Fruit fly (Drosophila melanogaster) whole organism, embryonic: Measurements from ENCODE around the gene CG31827.

ENCODE experiments used
- Aef1 ChIP-seq: fragments of 200-800 bp; sonication (Bioruptor generic); IDR thresholded peaks from 3 replicates; pipeline ENCODE4 v1.3.6; 2022; ENCODE audit warnings: missing biosample characterization, missing genetic modification characterization
- CG10565 ChIP-seq: fragments of 200-800 bp; sonication (Bioruptor generic); optimal IDR thresholded peaks from 3 replicates; lab custom pipeline; 2016; ENCODE audit warnings: missing biosample characterization, mild to moderate bottlenecking, missing genetic modification characterization
- CG11723 ChIP-seq: fragments of 200-800 bp; sonication (Bioruptor generic); optimal IDR thresholded peaks from 2 replicates; lab custom pipeline; 2017; ENCODE audit warnings: missing biosample characterization, mild to moderate bottlenecking, missing genetic modification characterization
- CG12391 ChIP-seq: fragments of 200-800 bp; sonication (Bioruptor generic); optimal IDR thresholded peaks from 3 replicates; lab custom pipeline; 2018; ENCODE audit warnings: missing biosample characterization, mild to moderate bottlenecking, missing genetic modification characterization, moderate library complexity
- CG14050 ChIP-seq: fragments of 200-800 bp; sonication (Bioruptor generic); IDR thresholded peaks from 3 replicates; pipeline ENCODE4 v1.3.6; 2022; ENCODE audit warnings: missing biosample characterization, missing genetic modification characterization
- CG1529 ChIP-seq: fragments of 200-800 bp; sonication (Bioruptor generic); optimal IDR thresholded peaks from 3 replicates; lab custom pipeline; 2018; ENCODE audit warnings: missing biosample characterization, missing genetic modification characterization
- CG15514 ChIP-seq: fragments of 200-800 bp; sonication (Bioruptor generic); optimal IDR thresholded peaks from 3 replicates; lab custom pipeline; 2017; ENCODE audit warnings: missing biosample characterization, missing genetic modification characterization, mild to moderate bottlenecking, moderate library complexity, missing genetic modification reagents
- CG1602 ChIP-seq: fragments of 200-800 bp; sonication (Bioruptor generic); optimal IDR thresholded peaks from 3 replicates; lab custom pipeline; 2016; ENCODE audit warnings: missing biosample characterization, missing genetic modification characterization
- CG16779 ChIP-seq: fragments of 200-800 bp; sonication (Bioruptor generic); IDR thresholded peaks from 2 replicates; pipeline ENCODE4 v1.3.6; 2022; ENCODE audit warnings: missing biosample characterization, missing genetic modification characterization
- CG2202 ChIP-seq: fragments of 200-800 bp; sonication (Bioruptor generic); optimal IDR thresholded peaks from 2 replicates; lab custom pipeline; 2018; ENCODE audit warnings: missing biosample characterization, mild to moderate bottlenecking, missing genetic modification characterization
- CG30431 ChIP-seq: fragments of 200-800 bp; sonication (Bioruptor generic); optimal IDR thresholded peaks from 2 replicates; lab custom pipeline; 2017; ENCODE audit warnings: missing biosample characterization, missing genetic modification characterization
- CG3163 ChIP-seq: fragments of 200-800 bp; sonication (Bioruptor generic); optimal IDR thresholded peaks from 3 replicates; lab custom pipeline; 2016; ENCODE audit warnings: missing biosample characterization, missing genetic modification characterization
- CG33213 ChIP-seq: fragments of 200-800 bp; sonication (Bioruptor generic); optimal IDR thresholded peaks from 3 replicates; lab custom pipeline; 2016; ENCODE audit warnings: missing biosample characterization, missing genetic modification characterization
- CG33557 ChIP-seq: fragments of 200-800 bp; sonication (Bioruptor generic); optimal IDR thresholded peaks from 2 replicates; lab custom pipeline; 2019; ENCODE audit warnings: missing biosample characterization, mild to moderate bottlenecking, missing genetic modification characterization, moderate library complexity
- CG4282 ChIP-seq: fragments of 200-800 bp; sonication (Bioruptor generic); optimal IDR thresholded peaks from 2 replicates; lab custom pipeline; 2016; ENCODE audit warnings: missing biosample characterization, missing genetic modification characterization
- CG4617 ChIP-seq: fragments of 200-800 bp; sonication (Bioruptor generic); optimal IDR thresholded peaks from 3 replicates; lab custom pipeline; 2016; ENCODE audit warnings: missing biosample characterization, missing genetic modification characterization, borderline replicate concordance
- CG6689 ChIP-seq: fragments of 200-800 bp; sonication (Bioruptor generic); IDR thresholded peaks from 2 replicates; pipeline ENCODE4 v1.3.6; 2022; ENCODE audit warnings: missing biosample characterization, missing genetic modification characterization
- CG7372 ChIP-seq: fragments of 200-800 bp; sonication (Bioruptor generic); IDR thresholded peaks from 2 replicates; pipeline ENCODE4 v1.3.6; 2022; ENCODE audit warnings: missing biosample characterization, missing genetic modification characterization
- CG7839 ChIP-seq: fragments of 200-800 bp; sonication (Bioruptor generic); optimal IDR thresholded peaks from 3 replicates; lab custom pipeline; 2018; ENCODE audit warnings: missing biosample characterization, mild to moderate bottlenecking, missing genetic modification characterization, moderate library complexity
- Camta ChIP-seq: fragments of 200-800 bp; sonication (Bioruptor generic); optimal IDR thresholded peaks from 2 replicates; lab custom pipeline; 2016; ENCODE audit warnings: missing biosample characterization, missing genetic modification characterization
- Dek ChIP-seq: fragments of 200-800 bp; sonication (Bioruptor generic); optimal IDR thresholded peaks from 3 replicates; lab custom pipeline; 2019; ENCODE audit warnings: missing biosample characterization, mild to moderate bottlenecking, missing genetic modification characterization, moderate library complexity
- Fer3 ChIP-seq: fragments of 200-800 bp; sonication (Bioruptor generic); optimal IDR thresholded peaks from 2 replicates; lab custom pipeline; 2018; ENCODE audit warnings: missing biosample characterization, mild to moderate bottlenecking, missing genetic modification characterization, moderate library complexity
- HLH54F ChIP-seq: fragments of 200-800 bp; sonication (Bioruptor generic); optimal IDR thresholded peaks from 3 replicates; lab custom pipeline; 2016; ENCODE audit warnings: missing biosample characterization, missing genetic modification characterization
- HLHmδ ChIP-seq: fragments of 200-800 bp; sonication (Bioruptor generic); optimal IDR thresholded peaks from 2 replicates; lab custom pipeline; 2018; ENCODE audit warnings: missing biosample characterization, mild to moderate bottlenecking, missing genetic modification characterization, moderate library complexity
- Mad ChIP-seq: fragments of 200-800 bp; sonication (Bioruptor generic); optimal IDR thresholded peaks from 2 replicates; lab custom pipeline; 2016; ENCODE audit warnings: missing biosample characterization, missing genetic modification characterization
- Meics ChIP-seq: fragments of 200-800 bp; sonication (Bioruptor generic); optimal IDR thresholded peaks from 2 replicates; lab custom pipeline; 2017; ENCODE audit warnings: missing biosample characterization, mild to moderate bottlenecking, missing genetic modification characterization
- Mes4 ChIP-seq: fragments of 200-800 bp; sonication (Bioruptor generic); optimal IDR thresholded peaks from 2 replicates; lab custom pipeline; 2016; ENCODE audit warnings: missing biosample characterization, missing genetic modification characterization
- Nf-YB ChIP-seq: fragments of 200-800 bp; sonication (Bioruptor generic); optimal IDR thresholded peaks from 3 replicates; lab custom pipeline; 2019; ENCODE audit warnings: missing biosample characterization, mild to moderate bottlenecking, missing genetic modification characterization, moderate library complexity
- PHDP ChIP-seq: fragments of 200-800 bp; sonication (Bioruptor generic); optimal IDR thresholded peaks from 3 replicates; lab custom pipeline; 2018; ENCODE audit warnings: missing biosample characterization, mild to moderate bottlenecking, missing genetic modification characterization, moderate library complexity
- Sox100B ChIP-seq: fragments of 200-800 bp; sonication (Bioruptor generic); optimal IDR thresholded peaks from 3 replicates; lab custom pipeline; 2018; ENCODE audit warnings: missing biosample characterization, mild to moderate bottlenecking, missing genetic modification characterization
- Sox102F ChIP-seq: fragments of 200-800 bp; sonication (Bioruptor generic); optimal IDR thresholded peaks from 2 replicates; lab custom pipeline; 2018; ENCODE audit warnings: missing biosample characterization, mild to moderate bottlenecking, missing genetic modification characterization, moderate library complexity
- Spps ChIP-seq: fragments of 200-800 bp; sonication (Bioruptor generic); optimal IDR thresholded peaks from 2 replicates; lab custom pipeline; 2018; ENCODE audit warnings: missing biosample characterization, mild to moderate bottlenecking, missing genetic modification characterization
- Usf ChIP-seq: fragments of 200-800 bp; sonication (Bioruptor generic); optimal IDR thresholded peaks from 2 replicates; lab custom pipeline; 2017; ENCODE audit warnings: missing genotype, missing biosample characterization, missing genetic modification characterization
- abd-A ChIP-seq: fragments of 200-800 bp; sonication (Bioruptor generic); optimal IDR thresholded peaks from 3 replicates; lab custom pipeline; 2019; ENCODE audit warnings: missing biosample characterization, mild to moderate bottlenecking, missing genetic modification characterization, moderate library complexity
- chif ChIP-seq, 2 experiments: fragments of 200-800 bp; sonication (Bioruptor generic); optimal IDR thresholded peaks; 3 replicates each; lab custom pipeline; 2016; ENCODE audit warnings: missing biosample characterization in 2 of 2, missing genetic modification characterization in 2 of 2
- chm ChIP-seq: fragments of 200-800 bp; sonication (Bioruptor generic); IDR thresholded peaks from 2 replicates; pipeline ENCODE4 v1.3.6; 2022; ENCODE audit warnings: missing biosample characterization, missing genetic modification characterization
- croc ChIP-seq: fragments of 200-800 bp; sonication (Bioruptor generic); conservative IDR thresholded peaks from 3 replicates; pipeline ENCODE4 v1.3.6; 2022; ENCODE audit warnings: missing biosample characterization, missing genetic modification characterization
- dmrt99B ChIP-seq: fragments of 200-800 bp; sonication (Bioruptor generic); optimal IDR thresholded peaks from 2 replicates; lab custom pipeline; 2018; ENCODE audit warnings: missing biosample characterization, mild to moderate bottlenecking, missing genetic modification characterization, moderate library complexity
- en ChIP-seq: fragments of 200-800 bp; sonication (Bioruptor generic); optimal IDR thresholded peaks from 2 replicates; lab custom pipeline; 2016; ENCODE audit warnings: missing biosample characterization, missing genetic modification characterization
- gcm2 ChIP-seq: fragments of 200-800 bp; sonication (Bioruptor generic); optimal IDR thresholded peaks from 2 replicates; lab custom pipeline; 2016; ENCODE audit warnings: missing biosample characterization, missing genetic modification characterization
- ham ChIP-seq: fragments of 200-800 bp; sonication (Bioruptor generic); IDR thresholded peaks from 2 replicates; pipeline ENCODE4 v1.3.6; 2022; ENCODE audit warnings: missing biosample characterization, missing genetic modification characterization
- klu ChIP-seq: fragments of 200-800 bp; sonication (Bioruptor generic); IDR thresholded peaks from 2 replicates; pipeline ENCODE4 v1.3.6; 2022; ENCODE audit warnings: missing biosample characterization, missing genetic modification characterization
- lmd ChIP-seq: fragments of 200-800 bp; sonication (Bioruptor generic); IDR thresholded peaks from 2 replicates; pipeline ENCODE4 v1.3.6; 2022; ENCODE audit warnings: missing biosample characterization, missing genetic modification characterization
- mirr ChIP-seq: fragments of 200-800 bp; sonication (Bioruptor generic); optimal IDR thresholded peaks from 3 replicates; lab custom pipeline; 2018; ENCODE audit warnings: missing biosample characterization, mild to moderate bottlenecking, missing genetic modification characterization
- pho ChIP-seq: fragments of 200-800 bp; sonication (Bioruptor generic); optimal IDR thresholded peaks from 2 replicates; lab custom pipeline; 2016; ENCODE audit warnings: missing biosample characterization, missing genetic modification characterization
- repo ChIP-seq: fragments of 200-800 bp; sonication (Bioruptor generic); optimal IDR thresholded peaks from 2 replicates; lab custom pipeline; 2016; ENCODE audit warnings: missing biosample characterization, missing genetic modification characterization
- sima ChIP-seq: fragments of 200-800 bp; sonication (Bioruptor generic); optimal IDR thresholded peaks from 2 replicates; lab custom pipeline; 2016; ENCODE audit warnings: missing biosample characterization, missing genetic modification characterization
- sisA ChIP-seq: fragments of 200-800 bp; sonication (Bioruptor generic); IDR thresholded peaks from 2 replicates; pipeline ENCODE4 v1.3.6; 2022; ENCODE audit warnings: missing biosample characterization, missing genetic modification characterization
- tna ChIP-seq: fragments of 200-800 bp; sonication (Bioruptor generic); IDR thresholded peaks from 2 replicates; pipeline ENCODE4 v1.3.6; 2022; ENCODE audit warnings: missing biosample characterization, missing genetic modification characterization; ENCODE audit not compliant: partially characterized antibody
- twi ChIP-seq: fragments of 200-800 bp; optimal IDR thresholded peaks from 2 replicates; lab custom pipeline; 2019; ENCODE audit warnings: missing biosample characterization, mild to moderate bottlenecking, missing genetic modification characterization, moderate library complexity

Gene CG31827

dm6 chr2L:15750523-15751258 is 45.7 kb downstream of the CG31827 start, which contains the start of gene ND-B17 (continued):
- TF ChIP-seq Sox100B (no peak), CG33557 (GFP tag; lab: Kevin White, UChicago) (peak; percentile 3), repo (no peak), Usf (GFP tag; lab: Kevin White, UChicago) (no peak), Meics (no peak), CG12391 (tag; lab: Kevin White, UChicago) (peak; percentile 50), CG3163 (peak; percentile 29), sima (GFP tag; lab: Kevin White, UChicago) (no peak), HLH54F (peak; percentile 59), mirr (GFP tag; lab: Kevin White, UChicago) (no peak), CG1529 (GFP tag; lab: Kevin White, UChicago) (no peak), CG15514 (no peak), CG4617 (peak; percentile 19), ham (GFP tag; lab: Robert Waterston, UW) (no peak), CG7839 (no peak), CG2202 (no peak), CG16779 (GFP tag; lab: Robert Waterston, UW) (no peak), klu (GFP tag; lab: Robert Waterston, UW) (no peak), croc (GFP tag; lab: Robert Waterston, UW) (no peak), CG6689 (GFP tag; lab: Robert Waterston, UW) (no peak), gcm2 (no peak), CG1602 (peak; percentile 34), CG30431 (no peak), Camta (GFP tag; lab: Kevin White, UChicago) (peak; percentile 48), Dek (no peak), Nf-YB (GFP tag; lab: Kevin White, UChicago) (no peak), Spps (tag; lab: Kevin White, UChicago) (no peak), CG4282 (GFP tag; lab: Kevin White, UChicago) (peak; percentile 33), chm (GFP tag; lab: Robert Waterston, UW) (peak; percentile 67), HLHmδ (GFP tag; lab: Kevin White, UChicago) (no peak), lmd (GFP tag; lab: Robert Waterston, UW) (peak; percentile 62), tna (no peak), CG11723 (GFP tag; lab: Kevin White, UChicago) (no peak), Mad (peak; percentile 62), twi (tag; lab: Kevin White, UChicago) (peak; percentile 27), CG14050 (peak; percentile 22; the same call in 2 of the 3 replicates), PHDP (tag; lab: Kevin White, UChicago) (no peak), en (GFP tag; lab: Kevin White, UChicago) (no peak), abd-A (tag; lab: Kevin White, UChicago) (no peak), Mes4 (GFP tag; lab: Kevin White, UChicago) (no peak), dmrt99B (tag; lab: Kevin White, UChicago) (no peak), pho (GFP tag; lab: Kevin White, UChicago) (peak; percentile 44), chif (GFP tag; optimal IDR thresholded peaks at IDR 0.05; lab: Kevin White, UChicago) (peak in 1 of 2 experiments; percentile 59), CG33213 (GFP tag; lab: Kevin White, UChicago) (peak; percentile 37), Sox102F (GFP tag; lab: Kevin White, UChicago) (no peak), sisA (GFP tag; lab: Robert Waterston, UW) (peak; percentile 52), Fer3 (no peak), Aef1 (GFP tag; lab: Robert Waterston, UW) (peak; percentile 30; the same call in 1 of the 3 replicates), CG7372 (GFP tag; lab: Robert Waterston, UW) (peak; percentile 53; the same call in 1 of the 2 replicates), CG10565 (GFP tag; lab: Kevin White, UChicago) (no peak)
